Worm (Caenorhabditis elegans) whole organism, dauer: Measurements from ENCODE around the gene col-91.

Experiments
- unc-62 ChIP-seq: sonication (generic microtip); optimal IDR thresholded peaks from 2 replicates; lab custom pipeline; 2017; ENCODE audit warnings: missing biosample characterization, missing genetic modification reagents, missing genetic modification characterization

Gene col-91

DNA sequence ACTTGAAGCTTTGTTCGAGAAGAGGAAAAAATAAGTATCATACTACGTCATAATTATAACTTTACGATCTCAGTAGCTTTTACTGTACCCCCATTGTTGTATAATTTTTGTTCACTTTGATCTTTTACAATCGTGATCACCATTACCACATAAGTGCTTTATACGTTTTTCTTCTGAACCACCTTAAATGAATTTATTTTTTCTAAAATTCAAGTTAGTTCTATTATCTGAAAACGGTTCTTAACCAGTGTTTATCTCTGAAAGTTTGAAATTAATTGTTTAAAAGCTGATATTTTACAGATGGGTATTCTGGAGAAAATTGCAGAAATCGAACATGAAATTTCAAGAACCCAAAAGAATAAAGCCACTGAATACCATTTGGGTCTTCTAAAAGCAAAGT is 17.9 kb downstream of the col-91 start, which contains the start of gene C02F5.3:
C02F5.3 (plus strand) TSS at position 301 of the 400 bp plus-strand sequence.
- no peak for TF ChIP-seq unc-62 (GFP tag; lab: Kevin White, UChicago)

DNA sequence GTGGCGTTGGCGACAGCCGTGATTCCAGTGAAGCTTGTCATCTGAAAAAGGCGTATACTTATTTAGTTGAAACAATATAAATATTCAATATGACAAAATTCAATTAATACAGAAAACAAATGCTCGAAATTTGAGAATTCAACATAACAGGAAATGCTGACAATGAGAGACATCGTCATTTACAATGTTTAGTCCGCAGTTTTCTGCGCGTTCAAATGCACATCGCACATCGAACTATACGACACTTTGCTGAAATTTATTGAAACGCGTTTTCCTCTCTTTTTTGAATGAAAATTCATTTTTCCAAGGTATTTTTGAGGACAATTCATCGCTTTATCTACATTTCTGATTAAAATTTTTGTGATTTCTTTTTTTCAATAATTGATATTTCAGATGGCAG is 19.4 kb downstream of the col-91 start, which contains the start of the genes pbs-6 and cids-1:
pbs-6 (minus strand) TSS at position 41 of the 400 bp plus-strand sequence.
cids-1 (plus strand) TSS at position 394 of the 400 bp plus-strand sequence.
- TF ChIP-seq unc-62 (GFP tag; lab: Kevin White, UChicago), result no peak

DNA sequence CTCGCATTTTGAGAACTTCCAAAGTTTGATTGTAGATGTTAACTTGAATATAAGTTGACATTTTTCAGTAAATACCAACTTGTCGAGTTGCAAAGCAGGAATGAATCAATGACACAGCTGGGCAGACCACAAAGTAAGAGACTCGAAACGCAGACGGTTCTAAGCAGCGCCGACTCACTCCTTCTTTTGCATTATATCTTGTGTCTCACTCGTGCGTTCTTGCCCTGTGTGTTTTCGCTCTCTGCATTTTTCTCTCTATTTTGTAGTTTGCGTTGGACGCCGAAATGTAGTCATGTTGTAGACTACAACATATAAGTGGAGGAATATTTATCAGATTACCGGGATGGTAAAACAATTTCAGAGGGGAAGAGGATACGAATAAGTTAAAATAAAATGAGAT is 20.7 kb downstream of the col-91 start, which contains the start of gene C02F5.12:
C02F5.12 (minus strand) TSS at position 221 of the 400 bp plus-strand sequence.
- no peak for TF ChIP-seq unc-62 (GFP tag; lab: Kevin White, UChicago)

DNA sequence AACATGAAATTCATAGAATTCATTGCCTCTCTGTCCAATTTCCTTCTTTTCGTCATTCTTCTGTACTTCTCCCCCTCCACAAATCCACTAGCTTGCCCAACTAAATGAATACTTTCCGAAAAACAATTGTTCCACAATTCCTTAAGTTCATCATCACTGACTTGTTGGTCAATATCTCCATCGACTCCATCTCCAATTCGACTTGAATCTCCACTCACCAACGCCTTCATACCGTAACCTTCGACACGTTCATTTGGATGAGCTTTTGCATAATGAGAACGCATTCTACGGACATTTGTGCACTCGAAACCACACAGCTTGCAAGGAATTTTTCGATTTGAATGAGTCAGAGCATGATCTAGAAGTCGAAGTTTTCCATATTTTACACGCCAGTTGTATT is 22.5 kb downstream of the col-91 start:
- no peak for TF ChIP-seq unc-62 (GFP tag; lab: Kevin White, UChicago)

DNA sequence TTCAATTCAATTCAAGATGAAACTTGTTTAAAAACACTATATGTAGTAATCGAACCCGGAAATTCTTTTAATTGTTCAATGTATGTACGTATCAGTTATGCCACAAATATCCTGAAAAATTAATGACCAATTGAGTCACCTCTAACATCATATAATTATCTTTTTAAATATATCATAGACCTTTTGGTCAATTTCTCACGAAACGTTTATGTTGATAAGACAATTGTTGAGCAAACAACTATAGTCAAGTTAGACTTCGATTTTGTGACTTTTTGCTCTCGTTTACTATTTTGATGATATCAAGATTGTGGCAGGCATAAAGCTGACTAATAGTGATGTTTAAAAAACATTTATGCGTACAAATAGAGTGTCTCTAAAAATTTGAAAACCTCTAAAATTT is 23.2 kb downstream of the col-91 start:
- TF ChIP-seq unc-62 (GFP tag; lab: Kevin White, UChicago), result no peak

DNA sequence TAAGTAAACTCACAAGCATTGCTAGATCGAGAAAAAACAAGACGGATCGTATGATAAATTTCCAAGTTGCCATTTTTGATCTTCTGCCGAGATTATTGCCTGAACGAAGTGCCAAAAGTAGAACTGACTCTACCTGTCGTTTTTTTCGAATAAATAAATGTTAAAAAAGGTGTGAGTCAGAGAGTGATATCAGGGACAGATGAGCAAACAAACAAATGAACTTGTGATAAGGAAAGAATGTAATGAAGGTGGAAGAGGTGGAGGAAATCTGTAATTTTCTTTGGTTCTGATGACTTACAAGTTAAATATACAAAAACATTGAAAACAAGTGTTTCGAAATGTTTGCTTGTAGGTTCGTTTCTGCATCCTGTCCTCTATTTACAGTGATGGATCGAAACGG is 24.1 kb downstream of the col-91 start, which contains the start of gene tsp-1:
tsp-1 (minus strand) TSS at position 99 of the 400 bp plus-strand sequence.
- no peak for TF ChIP-seq unc-62 (GFP tag; lab: Kevin White, UChicago)

DNA sequence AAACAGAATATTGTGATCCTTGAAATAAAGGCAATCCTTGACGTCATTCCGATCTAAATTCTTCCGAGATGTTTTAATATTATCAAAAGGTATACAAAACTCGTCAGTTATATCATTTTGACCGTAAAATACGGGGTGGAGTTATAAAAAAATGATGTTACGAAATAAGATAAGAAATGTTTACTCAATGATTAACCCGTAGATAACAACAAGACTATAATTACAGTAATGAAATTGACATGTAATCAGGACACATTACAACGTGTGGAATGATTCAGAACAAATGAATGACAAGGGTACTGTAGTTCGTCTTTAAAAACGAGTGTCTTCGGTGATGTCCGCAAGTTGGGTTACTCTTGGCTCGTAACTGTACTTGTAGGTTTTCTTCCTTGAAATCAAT is 25.6 kb downstream of the col-91 start, which contains the start of gene tsp-2:
tsp-2 (minus strand) TSS at position 109 of the 400 bp plus-strand sequence.
- no peak for TF ChIP-seq unc-62 (GFP tag; lab: Kevin White, UChicago)

DNA sequence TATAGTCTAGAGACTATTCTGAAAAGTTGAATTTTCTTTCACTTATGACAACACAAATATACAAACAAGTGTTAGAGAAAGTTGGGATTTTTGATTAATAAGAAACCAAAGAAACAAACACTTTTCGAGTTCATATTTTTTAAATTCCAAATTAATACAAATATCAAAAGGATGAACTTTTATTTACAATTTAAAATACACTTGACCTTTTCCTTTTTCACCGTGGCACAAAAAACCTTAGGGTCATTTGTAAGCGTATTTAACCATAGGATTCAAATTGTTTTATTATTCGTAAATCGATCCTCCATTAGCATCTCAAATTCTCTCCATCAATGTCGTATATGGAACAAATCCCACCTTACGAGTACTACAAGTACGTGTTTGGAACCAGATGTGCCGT is 27.6 kb downstream of the col-91 start, which contains the start of gene C02F5.5:
C02F5.5 (plus strand) TSS at position 301 of the 400 bp plus-strand sequence.
- no peak for TF ChIP-seq unc-62 (GFP tag; lab: Kevin White, UChicago)

DNA sequence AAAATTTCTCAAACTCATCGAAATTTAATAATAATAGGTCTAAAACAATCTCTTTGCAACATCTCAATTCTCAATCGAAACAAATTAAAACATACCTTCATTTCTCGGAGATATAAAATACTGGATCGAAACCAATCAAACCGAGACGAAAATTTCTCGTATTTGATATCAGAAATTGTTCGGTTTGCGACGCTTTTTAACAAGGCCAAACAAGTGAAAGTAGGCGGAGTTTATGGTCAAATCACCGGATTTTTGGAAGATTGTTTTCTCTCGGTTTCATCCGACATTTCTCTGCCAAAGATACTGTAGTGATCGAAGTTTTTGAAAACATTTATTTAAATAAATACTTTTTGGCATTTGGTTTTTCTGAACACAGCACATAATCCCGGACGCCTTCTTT is 28.1 kb downstream of the col-91 start, which contains the start of gene C02F5.14:
C02F5.14 (minus strand) TSS at position 157 of the 400 bp plus-strand sequence.
- no peak for TF ChIP-seq unc-62 (GFP tag; lab: Kevin White, UChicago)

DNA sequence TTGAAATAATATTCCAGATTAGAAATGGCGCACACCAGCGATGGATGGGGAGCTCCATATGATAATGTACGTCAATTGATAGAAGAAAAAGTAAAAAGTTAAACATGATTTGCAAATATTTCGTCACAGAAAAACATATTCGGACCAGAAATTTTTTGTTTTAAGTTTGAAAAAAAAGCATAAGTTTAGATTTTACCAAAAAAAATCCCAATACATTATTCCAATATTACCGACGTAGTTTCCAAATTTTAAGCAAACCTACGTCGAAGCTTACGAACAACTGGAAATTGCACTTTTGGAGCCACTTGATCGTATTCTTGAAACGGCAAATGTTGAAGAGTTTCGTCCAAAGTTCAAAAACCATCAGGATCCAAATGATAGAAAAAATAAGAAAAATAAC is 30.8 kb downstream of the col-91 start, which contains the start of gene henn-1:
henn-1 (plus strand) TSS at position 18 of the 400 bp plus-strand sequence.
- TF ChIP-seq unc-62 (GFP tag; lab: Kevin White, UChicago), result no peak

DNA sequence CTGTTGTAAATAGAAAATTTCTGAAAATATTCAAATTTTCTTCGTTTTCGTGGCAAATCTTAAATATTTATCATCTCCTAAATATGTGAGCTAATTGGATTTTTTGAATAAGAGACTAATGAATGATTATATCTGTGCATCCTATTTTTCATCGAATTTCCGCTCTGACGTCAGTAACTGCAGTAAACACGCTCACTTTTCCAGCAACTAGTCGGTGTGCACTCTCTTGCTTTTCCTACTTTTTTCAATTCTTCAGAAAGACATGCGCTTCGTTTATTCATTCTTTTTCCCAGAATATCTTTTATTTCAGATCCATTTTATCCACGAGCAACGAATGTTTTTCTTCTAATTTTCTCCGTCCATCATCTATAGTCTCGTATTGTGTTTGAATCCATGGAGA is 34.0 kb downstream of the col-91 start:
- no peak for TF ChIP-seq unc-62 (GFP tag; lab: Kevin White, UChicago)

DNA sequence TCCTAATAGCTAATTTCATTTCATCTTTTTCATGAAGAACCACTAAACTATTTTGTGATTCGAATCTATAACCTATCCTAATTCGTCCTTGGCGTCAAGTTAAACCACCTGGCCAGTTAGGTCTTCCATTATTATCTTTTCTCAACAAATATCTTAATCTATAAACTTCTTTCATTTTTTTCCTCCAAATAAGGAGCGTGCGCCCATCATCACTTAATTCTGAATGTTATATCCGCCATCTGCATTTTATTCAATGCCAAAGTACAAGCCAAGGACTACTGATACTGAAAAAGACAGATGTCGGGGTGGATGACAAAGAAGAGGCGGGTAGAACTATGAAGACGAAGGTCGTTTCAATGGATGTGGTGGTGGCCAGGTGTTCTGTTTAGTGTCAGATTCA is 34.5 kb downstream of the col-91 start:
- TF ChIP-seq unc-62 (GFP tag; lab: Kevin White, UChicago), result no peak

DNA sequence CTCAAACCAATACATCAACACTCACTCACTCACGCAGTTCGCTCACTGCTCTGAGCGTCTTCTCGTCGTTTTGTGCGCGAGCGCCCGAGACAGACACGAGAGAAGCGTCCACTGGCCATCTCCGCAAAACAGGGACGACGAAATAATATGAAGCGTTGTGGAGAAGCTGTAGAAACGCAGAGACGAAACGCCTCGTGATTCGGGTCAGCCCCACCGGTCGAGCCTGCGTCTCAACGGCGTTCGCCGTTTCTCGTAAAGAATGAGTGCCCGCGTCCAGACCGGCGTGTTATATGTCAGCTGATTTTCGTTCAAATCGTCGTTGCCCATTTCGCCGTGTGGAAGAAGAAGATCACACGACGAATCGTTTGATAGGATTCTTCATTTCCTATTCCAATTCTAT is 36.0 kb downstream of the col-91 start, which contains the start of gene fbxl-1:
fbxl-1 (plus strand) TSS at position 320 of the 400 bp plus-strand sequence.
- no peak for TF ChIP-seq unc-62 (GFP tag; lab: Kevin White, UChicago)

DNA sequence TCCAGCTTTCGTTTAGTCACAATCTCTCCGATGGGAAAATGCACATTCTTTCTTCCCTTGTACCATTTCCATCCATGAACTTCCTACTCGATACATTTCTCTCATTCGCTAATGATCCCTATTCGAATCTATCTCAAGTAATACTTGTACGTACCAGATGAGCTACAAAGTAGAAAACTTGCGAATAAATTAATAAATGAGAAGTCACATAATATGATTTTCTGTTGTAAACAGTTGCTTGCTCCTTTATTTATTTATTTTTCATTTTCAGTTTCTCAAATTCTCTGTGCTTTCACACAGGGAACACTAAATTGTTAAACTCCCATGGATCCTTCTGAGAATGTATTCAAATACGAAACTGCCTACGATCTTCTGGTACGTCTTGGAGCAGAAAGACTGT is 37.3 kb downstream of the col-91 start, which contains the start of gene rfs-1:
rfs-1 (plus strand) TSS at position 301 of the 400 bp plus-strand sequence.
- TF ChIP-seq unc-62 (GFP tag; lab: Kevin White, UChicago), result no peak

DNA sequence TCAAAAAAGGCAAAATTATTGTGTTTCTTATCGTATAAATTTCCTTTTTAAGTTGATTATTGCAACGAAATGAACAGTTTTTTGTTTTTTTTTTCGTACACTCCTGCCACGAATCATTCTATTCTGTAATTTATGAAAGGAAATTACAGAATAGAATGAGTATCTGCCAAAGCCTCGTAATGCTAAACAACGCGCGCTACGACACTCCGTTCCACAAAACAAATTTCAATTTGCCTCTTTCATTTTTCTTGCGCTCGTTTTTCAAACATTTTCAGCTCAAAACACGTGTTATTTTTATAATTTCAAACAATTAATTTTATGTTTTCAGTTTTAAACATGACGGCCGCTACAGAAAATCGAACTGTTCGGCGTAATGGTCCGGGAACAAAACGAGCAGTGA is 38.7 kb downstream of the col-91 start, which contains the start of gene mob-4:
mob-4 (plus strand) TSS at position 329 of the 400 bp plus-strand sequence.
- no peak for TF ChIP-seq unc-62 (GFP tag; lab: Kevin White, UChicago)

DNA sequence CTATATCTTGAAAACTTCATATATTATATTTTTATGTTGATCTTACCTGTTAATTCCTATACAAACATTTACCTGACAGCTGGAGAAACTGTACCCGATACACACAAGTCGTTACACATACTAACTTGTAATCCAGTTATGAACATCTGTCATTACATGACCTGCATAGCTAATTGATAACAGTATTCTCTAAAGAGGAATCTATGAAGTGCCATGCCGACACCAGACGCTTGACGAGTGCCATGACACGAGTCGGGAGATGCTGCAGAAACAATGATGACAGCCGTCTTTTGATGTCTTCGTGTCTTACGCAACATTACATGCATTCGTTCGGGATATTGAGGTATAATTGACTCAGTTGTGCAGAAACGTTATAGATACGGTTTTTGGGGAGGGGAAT is 43.4 kb downstream of the col-91 start:
- TF ChIP-seq unc-62 (GFP tag; lab: Kevin White, UChicago), result no peak

DNA sequence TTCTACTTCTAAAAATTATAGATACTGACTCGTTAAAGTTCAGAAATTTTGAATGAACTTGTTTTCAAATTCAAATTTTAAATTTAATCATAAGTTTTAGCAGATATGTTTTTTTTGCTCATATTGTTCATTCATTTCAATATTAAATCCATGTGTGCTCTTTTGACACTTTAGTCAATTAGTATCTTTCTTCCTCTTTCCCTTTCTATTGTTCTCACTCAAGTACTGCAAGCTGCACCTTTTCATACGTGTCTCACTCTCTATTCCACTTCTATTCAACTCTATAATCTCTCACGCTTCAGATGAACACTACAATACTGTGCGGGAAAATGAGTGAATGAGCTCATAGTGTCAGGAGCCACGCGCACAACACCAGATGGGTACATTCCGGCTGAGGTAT is 45.5 kb downstream of the col-91 start, which contains the start of gene C30A5.16:
C30A5.16 (plus strand) TSS at position 301 of the 400 bp plus-strand sequence.
- TF ChIP-seq unc-62 (GFP tag; lab: Kevin White, UChicago), result no peak
